Worm (Caenorhabditis elegans) whole organism, L4/young adult: Measurements from ENCODE around the gene ctsa-2.

ENCODE experiments used
- W03F9.2 ChIP-seq: fragments of 150-350 bp; optimal IDR thresholded peaks from 2 replicates; lab custom pipeline; 2014; ENCODE audit warnings: missing biosample characterization, missing genetic modification characterization
- dao-5 ChIP-seq: sonication (generic microtip); optimal IDR thresholded peaks from 2 replicates; lab custom pipeline; 2016; ENCODE audit warnings: missing genotype, missing genetic modification characterization, moderate library complexity, missing compliant biosample characterization
- him-1 ChIP-seq: sonication (generic microtip); optimal IDR thresholded peaks from 2 replicates; lab custom pipeline; 2016; ENCODE audit warnings: missing genotype, missing genetic modification reagents, missing genetic modification characterization, missing compliant biosample characterization

ce11 chrX:6408713-6409112 is 21.7 kb downstream of the ctsa-2 start:
- TF ChIP-seq dao-5 (tag; lab: Kevin White, UChicago) (no peak), W03F9.2 (no peak), him-1 (no peak)
